Fruit fly (Drosophila melanogaster) whole organism, embryonic: ENCODE data around the gene CG14718.

Experiments used
- HLH54F ChIP-seq: fragments of 200-800 bp; sonication (Bioruptor generic); optimal IDR thresholded peaks from 3 replicates; lab custom pipeline; 2016; ENCODE audit warnings: missing biosample characterization, missing genetic modification characterization
- Trl ChIP-seq, 3 experiments: fragments of >200 bp in 2 of 3; fragments of 200-800 bp in 1 of 3; sonication (Bioruptor generic) in 1 of 3; optimal IDR thresholded peaks; 2 replicates in 1 of 3; 3 replicates in 2 of 3; lab custom pipeline; 2016 to 2017; ENCODE audit warnings: missing biosample characterization in 1 of 3, missing genetic modification characterization in 1 of 3
- gsb-n ChIP-seq: fragments of 200-800 bp; sonication (Bioruptor generic); optimal IDR thresholded peaks from 3 replicates; lab custom pipeline; 2018; ENCODE audit warnings: missing biosample characterization, mild to moderate bottlenecking, missing genetic modification characterization

dm6 chr3R:11690857-11691471, 9.4 kb upstream of the CG14718 start:
- TF ChIP-seq gsb-n (tag; lab: Kevin White, UChicago) (no peak), Trl (optimal IDR thresholded peaks at IDR 0.05; lab: Kevin White, UChicago) (peak in 1 of 2 experiments; percentile 36), Trl (GFP tag; optimal IDR thresholded peaks at IDR 0.05; lab: Kevin White, UChicago) (no peak), HLH54F (GFP tag; lab: Kevin White, UChicago) (no peak)
